Worm (Caenorhabditis elegans): ENCODE results near the gene ttr-20.

DNA sequence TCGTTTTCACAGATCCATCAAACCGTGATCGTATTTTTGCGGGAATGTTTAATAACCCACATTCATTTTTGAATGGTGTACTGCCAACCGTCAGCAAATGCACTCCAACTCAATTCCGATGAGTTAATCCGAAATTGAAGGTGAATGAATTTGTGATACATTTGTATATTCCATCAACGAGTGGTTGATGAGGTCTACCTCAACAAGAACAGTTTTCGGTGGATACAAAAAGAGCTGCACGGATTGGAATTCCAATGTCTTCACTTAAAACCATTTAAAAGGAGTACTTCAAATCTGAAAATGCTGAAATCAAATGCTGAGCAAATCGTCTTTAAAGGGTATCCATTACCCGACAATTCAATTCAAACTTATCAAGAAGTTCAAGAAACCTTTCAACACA, 42.7 kb downstream of the ttr-20 start, which contains the start of gene F15E6.5:
- no peak for TF ChIP-seq dpl-1 (GFP tag; optimal IDR thresholded peaks at IDR 0.05)
- no peak for TF ChIP-seq tlp-1 (tag; optimal IDR thresholded peaks at IDR 0.05)
- no peak for TF ChIP-seq nhr-11 (tag; optimal IDR thresholded peaks at IDR 0.05)
- TF ChIP-seq efl-3 (GFP tag; optimal IDR thresholded peaks at IDR 0.05), result no peak
- no peak for TF ChIP-seq skn-1 (tag; optimal IDR thresholded peaks at IDR 0.05)
- TF ChIP-seq lin-13 (GFP tag; optimal IDR thresholded peaks at IDR 0.05), result no peak

All from whole organism, L1 larva.